Worm (Caenorhabditis elegans) whole organism, young adult: ENCODE results near the gene D2096.13.
A peak's percentile ranks its signal among the peaks of the same experiment; 100 is the strongest.

ENCODE experiments used
- B0019.2 ChIP-seq: fragments of 200-800 bp; sonication (Bioruptor generic); conservative IDR thresholded peaks from 2 replicates; pipeline ENCODE4 v1.3.6; 2022; ENCODE audit warnings: missing genetic modification reagents, missing genetic modification characterization, missing compliant biosample characterization
- D2030.7 ChIP-seq: fragments of 200-800 bp; sonication (Bioruptor generic); IDR thresholded peaks from 2 replicates; pipeline ENCODE4 v1.3.6; 2022; ENCODE audit warnings: missing genetic modification reagents, missing genetic modification characterization, missing compliant biosample characterization
- F57C9.4 ChIP-seq: sonication (generic microtip); optimal IDR thresholded peaks from 2 replicates; lab custom pipeline; 2017; ENCODE audit warnings: mild to moderate bottlenecking, missing genetic modification characterization, missing compliant biosample characterization
- Y56A3A.18 ChIP-seq: fragments of 200-800 bp; sonication (Bioruptor generic); IDR thresholded peaks from 2 replicates; pipeline ENCODE4 v1.3.6; 2022; ENCODE audit warnings: missing genetic modification reagents, missing genetic modification characterization, missing compliant biosample characterization
- athp-1 ChIP-seq: sonication (generic microtip); optimal IDR thresholded peaks from 2 replicates; lab custom pipeline; 2017; ENCODE audit warnings: mild to moderate bottlenecking, missing genetic modification characterization, missing compliant biosample characterization
- ceh-40 ChIP-seq: fragments of 200-800 bp; sonication (Bioruptor generic); IDR thresholded peaks from 2 replicates; pipeline ENCODE4 v1.3.6; 2022; ENCODE audit warnings: missing genetic modification characterization, missing compliant biosample characterization
- lin-35 ChIP-seq, 3 experiments: fragments of 150-350 bp in 2 of 3; sonication (generic microtip) in 1 of 3; optimal IDR thresholded peaks; 2 replicates each; lab custom pipeline; 2014 to 2018; ENCODE audit warnings: missing biosample characterization in 3 of 3, missing genetic modification characterization in 3 of 3, missing genetic modification reagents in 3 of 3
- mxl-1 ChIP-seq: sonication (generic microtip); optimal IDR thresholded peaks from 2 replicates; lab custom pipeline; 2016; ENCODE audit warnings: missing genetic modification characterization, missing compliant biosample characterization
- nfyb-1 ChIP-seq: fragments of 200-800 bp; sonication (Bioruptor generic); IDR thresholded peaks from 2 replicates; pipeline ENCODE4 v1.3.6; 2022; ENCODE audit warnings: missing genetic modification reagents, missing genetic modification characterization, missing compliant biosample characterization
- nhr-90 ChIP-seq: sonication (generic microtip); optimal IDR thresholded peaks from 2 replicates; lab custom pipeline; 2016; ENCODE audit warnings: missing genotype, mild to moderate bottlenecking, missing genetic modification characterization, missing compliant biosample characterization
- snpc-1.3 ChIP-seq: sonication (generic microtip); optimal IDR thresholded peaks from 2 replicates; lab custom pipeline; 2017; ENCODE audit warnings: missing genetic modification characterization, mild to moderate bottlenecking, missing compliant biosample characterization, antibody characterized with exemption, moderate library complexity, missing genotype, missing genetic modification reagents; ENCODE audit not compliant: insufficient read depth
- snpc-4 ChIP-seq, 5 experiments: fragments of 150-350 bp in 1 of 5; sonication (generic microtip) in 4 of 5; optimal IDR thresholded peaks; 2 replicates each; lab custom pipeline; 2014 to 2018; ENCODE audit warnings: missing genetic modification characterization in 5 of 5, missing biosample characterization in 3 of 5, antibody characterized with exemption in 2 of 5, mild to moderate bottlenecking in 2 of 5, missing compliant biosample characterization in 2 of 5, missing genotype in 2 of 5, moderate library complexity in 2 of 5, missing genetic modification reagents in 1 of 5
- tbp1 ChIP-seq: fragments of 200-800 bp; sonication (Bioruptor generic); optimal IDR thresholded peaks from 2 replicates; lab custom pipeline; 2018; ENCODE audit warnings: mild to moderate bottlenecking, missing genetic modification characterization, missing compliant biosample characterization

ce11 chrIV:8380266-8380850 lies 22.0 kb upstream of the D2096.13 start:
- TF ChIP-seq lin-35 (GFP tag; optimal IDR thresholded peaks at IDR 0.05; lab: Kevin White, UChicago) (no peak), tbp1 (GFP tag; lab: Kevin White, UChicago) (peak; percentile 24), mxl-1 (tag; lab: Kevin White, UChicago) (no peak), Y56A3A.18 (GFP tag; lab: Robert Waterston, UW) (no peak), D2030.7 (GFP tag; lab: Robert Waterston, UW) (no peak), ceh-40 (GFP tag; lab: Robert Waterston, UW) (no peak), athp-1 (tag; lab: Kevin White, UChicago) (no peak), snpc-4 (GFP tag; optimal IDR thresholded peaks at IDR 0.05; lab: Kevin White, UChicago) (no peak), snpc-4 (tag; optimal IDR thresholded peaks at IDR 0.05; lab: Kevin White, UChicago) (no peak), F57C9.4 (tag; lab: Kevin White, UChicago) (no peak), snpc-1.3 (tag; lab: Kevin White, UChicago) (no peak), nfyb-1 (no peak), nhr-90 (tag; lab: Kevin White, UChicago) (no peak), B0019.2 (GFP tag; lab: Robert Waterston, UW) (no peak)
